Worm (Caenorhabditis elegans) whole organism, young adult: ENCODE data around the gene sre-35.

ENCODE experiments used
- B0019.2 ChIP-seq: fragments of 200-800 bp; sonication (Bioruptor generic); conservative IDR thresholded peaks from 2 replicates; pipeline ENCODE4 v1.3.6; 2022; ENCODE audit warnings: missing genetic modification reagents, missing genetic modification characterization, missing compliant biosample characterization
- B0336.3 ChIP-seq: fragments of 200-800 bp; sonication (Bioruptor generic); IDR thresholded peaks from 2 replicates; pipeline ENCODE4 v1.3.6; 2022; ENCODE audit warnings: missing genetic modification characterization, missing compliant biosample characterization
- F22D6.2 ChIP-seq: sonication (generic microtip); optimal IDR thresholded peaks from 2 replicates; lab custom pipeline; 2016; ENCODE audit warnings: mild to moderate bottlenecking, missing genetic modification characterization, missing compliant biosample characterization
- F33H1.4 ChIP-seq: fragments of 200-800 bp; sonication (Bioruptor generic); IDR thresholded peaks from 2 replicates; pipeline ENCODE4 v1.3.6; 2022; ENCODE audit warnings: missing genetic modification reagents, missing genetic modification characterization, missing compliant biosample characterization
- F52B5.7 ChIP-seq: sonication (generic microtip); optimal IDR thresholded peaks from 2 replicates; lab custom pipeline; 2016; ENCODE audit warnings: mild to moderate bottlenecking, missing genetic modification characterization, missing compliant biosample characterization
- T07F8.4 ChIP-seq: sonication (generic microtip); optimal IDR thresholded peaks from 2 replicates; lab custom pipeline; 2016; ENCODE audit warnings: mild to moderate bottlenecking, missing genetic modification characterization, moderate library complexity, missing compliant biosample characterization
- T26A5.8 ChIP-seq: sonication (generic microtip); optimal IDR thresholded peaks from 2 replicates; lab custom pipeline; 2016; ENCODE audit warnings: missing genetic modification characterization, missing compliant biosample characterization
- Y95B8A.8 ChIP-seq: fragments of 200-800 bp; sonication (Bioruptor generic); IDR thresholded peaks from 2 replicates; pipeline ENCODE4 v1.3.6; 2022; ENCODE audit warnings: missing genetic modification reagents, missing genetic modification characterization, missing compliant biosample characterization
- aptf-2 ChIP-seq: fragments of 200-800 bp; sonication (Bioruptor generic); conservative IDR thresholded peaks from 2 replicates; pipeline ENCODE4 v1.3.6; 2022; ENCODE audit warnings: missing genetic modification reagents, missing genetic modification characterization, missing compliant biosample characterization
- aptf-3 ChIP-seq: fragments of 200-800 bp; sonication (Bioruptor generic); IDR thresholded peaks from 2 replicates; pipeline ENCODE4 v1.3.6; 2022; ENCODE audit warnings: missing genetic modification characterization, missing compliant biosample characterization
- atf-7 ChIP-seq: sonication (generic microtip); optimal IDR thresholded peaks from 2 replicates; lab custom pipeline; 2017; ENCODE audit warnings: mild to moderate bottlenecking, missing genetic modification characterization, missing compliant biosample characterization
- athp-1 ChIP-seq: sonication (generic microtip); optimal IDR thresholded peaks from 2 replicates; lab custom pipeline; 2017; ENCODE audit warnings: mild to moderate bottlenecking, missing genetic modification characterization, missing compliant biosample characterization
- attf-5 ChIP-seq: fragments of 200-800 bp; sonication (Bioruptor generic); optimal IDR thresholded peaks from 2 replicates; lab custom pipeline; 2018; ENCODE audit warnings: mild to moderate bottlenecking, missing genetic modification characterization, missing compliant biosample characterization
- attf-6 ChIP-seq: fragments of 200-800 bp; sonication (Bioruptor generic); IDR thresholded peaks from 2 replicates; pipeline ENCODE4 v1.3.6; 2022; ENCODE audit warnings: missing genetic modification reagents, missing genetic modification characterization, missing compliant biosample characterization
- bed-2 ChIP-seq: fragments of 200-800 bp; sonication (Bioruptor generic); IDR thresholded peaks from 2 replicates; pipeline ENCODE4 v1.3.6; 2022; ENCODE audit warnings: missing genetic modification reagents, missing genetic modification characterization, missing compliant biosample characterization
- cebp-2 ChIP-seq: fragments of 200-800 bp; sonication (Bioruptor generic); IDR thresholded peaks from 2 replicates; pipeline ENCODE4 v1.3.6; 2022; ENCODE audit warnings: missing genetic modification characterization, missing compliant biosample characterization
- ceh-91 ChIP-seq: fragments of 200-800 bp; sonication (Bioruptor generic); IDR thresholded peaks from 2 replicates; pipeline ENCODE4 v1.3.6; 2022; ENCODE audit warnings: missing genetic modification reagents, missing genetic modification characterization, missing compliant biosample characterization
- chd-7 ChIP-seq: sonication (generic microtip); optimal IDR thresholded peaks from 2 replicates; lab custom pipeline; 2016; ENCODE audit warnings: mild to moderate bottlenecking, missing genetic modification characterization, moderate library complexity, missing compliant biosample characterization
- dox-1 ChIP-seq: fragments of 200-800 bp; sonication (Bioruptor generic); IDR thresholded peaks from 2 replicates; pipeline ENCODE4 v1.3.6; 2022; ENCODE audit warnings: missing genetic modification reagents, missing genetic modification characterization, missing compliant biosample characterization
- dpl-1 ChIP-seq: fragments of 150-350 bp; optimal IDR thresholded peaks from 2 replicates; lab custom pipeline; 2014; ENCODE audit warnings: missing biosample characterization, missing genetic modification reagents, missing genetic modification characterization
- hsf-1 ChIP-seq: fragments of 200-800 bp; sonication (Bioruptor generic); IDR thresholded peaks from 2 replicates; pipeline ENCODE4 v1.3.6; 2022; ENCODE audit warnings: missing genetic modification reagents, missing genetic modification characterization, missing compliant biosample characterization
- lag-1 ChIP-seq: fragments of 200-800 bp; sonication (Bioruptor generic); IDR thresholded peaks from 2 replicates; pipeline ENCODE4 v1.3.6; 2022; ENCODE audit warnings: missing genetic modification reagents, missing genetic modification characterization, missing compliant biosample characterization
- let-526 ChIP-seq: fragments of 200-800 bp; sonication (Bioruptor generic); IDR thresholded peaks from 2 replicates; pipeline ENCODE4 v1.3.6; 2022; ENCODE audit warnings: missing genetic modification reagents, missing genetic modification characterization, missing compliant biosample characterization
- madf-3 ChIP-seq: fragments of 200-800 bp; sonication (Bioruptor generic); IDR thresholded peaks from 2 replicates; pipeline ENCODE4 v1.3.6; 2022; ENCODE audit warnings: missing genetic modification reagents, missing genetic modification characterization, missing compliant biosample characterization
- madf-8 ChIP-seq: fragments of 200-800 bp; sonication (Bioruptor generic); conservative IDR thresholded peaks from 2 replicates; pipeline ENCODE4 v1.3.6; 2022; ENCODE audit warnings: missing genetic modification reagents, missing genetic modification characterization, missing compliant biosample characterization
- mcd-1 ChIP-seq: fragments of 200-800 bp; sonication (Bioruptor generic); IDR thresholded peaks from 2 replicates; pipeline ENCODE4 v1.3.6; 2022; ENCODE audit warnings: missing genetic modification reagents, missing genetic modification characterization, missing compliant biosample characterization
- nfya-2 ChIP-seq: fragments of 200-800 bp; sonication (Bioruptor generic); IDR thresholded peaks from 2 replicates; pipeline ENCODE4 v1.3.6; 2022; ENCODE audit warnings: missing genetic modification reagents, missing genetic modification characterization, missing compliant biosample characterization
- nfyb-1 ChIP-seq: fragments of 200-800 bp; sonication (Bioruptor generic); IDR thresholded peaks from 2 replicates; pipeline ENCODE4 v1.3.6; 2022; ENCODE audit warnings: missing genetic modification reagents, missing genetic modification characterization, missing compliant biosample characterization
- nhr-120 ChIP-seq: fragments of 200-800 bp; sonication (Bioruptor generic); IDR thresholded peaks from 2 replicates; pipeline ENCODE4 v1.3.6; 2022; ENCODE audit warnings: missing genetic modification characterization, missing compliant biosample characterization
- nhr-27 ChIP-seq: fragments of 200-800 bp; sonication (Bioruptor generic); optimal IDR thresholded peaks from 2 replicates; lab custom pipeline; 2018; ENCODE audit warnings: mild to moderate bottlenecking, missing genetic modification characterization, moderate library complexity, missing compliant biosample characterization
- rcor-1 ChIP-seq: fragments of 200-800 bp; sonication (Bioruptor generic); IDR thresholded peaks from 2 replicates; pipeline ENCODE4 v1.3.6; 2022; ENCODE audit warnings: missing genetic modification reagents, missing genetic modification characterization, missing compliant biosample characterization
- rec-8 ChIP-seq, 2 experiments: sonication (generic microtip); optimal IDR thresholded peaks; 2 replicates each; lab custom pipeline; 2016; ENCODE audit warnings: mild to moderate bottlenecking in 2 of 2, missing genetic modification characterization in 2 of 2, missing genetic modification reagents in 2 of 2, missing genotype in 2 of 2, missing biosample characterization in 1 of 2, missing compliant biosample characterization in 1 of 2, moderate library complexity in 1 of 2
- snpc-1.1 ChIP-seq: sonication (generic microtip); optimal IDR thresholded peaks from 2 replicates; lab custom pipeline; 2017; ENCODE audit warnings: missing genetic modification characterization, mild to moderate bottlenecking, missing compliant biosample characterization, antibody characterized with exemption, moderate library complexity, missing genotype, missing genetic modification reagents; ENCODE audit not compliant: insufficient read depth
- snpc-1.3 ChIP-seq: sonication (generic microtip); optimal IDR thresholded peaks from 2 replicates; lab custom pipeline; 2017; ENCODE audit warnings: missing genetic modification characterization, mild to moderate bottlenecking, missing compliant biosample characterization, antibody characterized with exemption, moderate library complexity, missing genotype, missing genetic modification reagents; ENCODE audit not compliant: insufficient read depth
- snpc-4 ChIP-seq, 5 experiments: fragments of 150-350 bp in 1 of 5; sonication (generic microtip) in 4 of 5; optimal IDR thresholded peaks; 2 replicates each; lab custom pipeline; 2014 to 2018; ENCODE audit warnings: missing genetic modification characterization in 5 of 5, missing biosample characterization in 3 of 5, antibody characterized with exemption in 2 of 5, mild to moderate bottlenecking in 2 of 5, missing compliant biosample characterization in 2 of 5, missing genotype in 2 of 5, moderate library complexity in 2 of 5, missing genetic modification reagents in 1 of 5
- sptf-2 ChIP-seq: fragments of 200-800 bp; sonication (Bioruptor generic); optimal IDR thresholded peaks from 2 replicates; lab custom pipeline; 2018; ENCODE audit warnings: mild to moderate bottlenecking, missing genetic modification characterization, missing compliant biosample characterization
- unc-62 ChIP-seq: fragments of 150-350 bp; optimal IDR thresholded peaks from 2 replicates; lab custom pipeline; 2014; ENCODE audit warnings: missing biosample characterization, missing genetic modification reagents, missing genetic modification characterization
- zim-3 ChIP-seq: sonication (generic microtip); optimal IDR thresholded peaks from 2 replicates; lab custom pipeline; 2017; ENCODE audit warnings: mild to moderate bottlenecking, missing genetic modification characterization, moderate library complexity, missing compliant biosample characterization
- ztf-22 ChIP-seq: fragments of 200-800 bp; sonication (Bioruptor generic); optimal IDR thresholded peaks from 2 replicates; lab custom pipeline; 2018; ENCODE audit warnings: mild to moderate bottlenecking, missing genetic modification characterization, moderate library complexity, missing compliant biosample characterization
- ztf-26 ChIP-seq: sonication (generic microtip); optimal IDR thresholded peaks from 2 replicates; lab custom pipeline; 2017; ENCODE audit warnings: missing genetic modification characterization, missing compliant biosample characterization
- ztf-6 ChIP-seq: fragments of 200-800 bp; sonication (Bioruptor generic); IDR thresholded peaks from 2 replicates; pipeline ENCODE4 v1.3.6; 2022; ENCODE audit warnings: missing genetic modification reagents, missing genetic modification characterization, missing compliant biosample characterization

Gene sre-35

ce11 chrII:12420486-12420885, 32.2 kb downstream of the sre-35 start, which contains the start of gene sre-26:
Gene sre-26, minus strand, starts transcription at chrII:12420586.
- TF ChIP-seq dpl-1 (GFP tag; lab: Kevin White, UChicago) = no peak
- no peak for TF ChIP-seq T07F8.4 (tag; lab: Kevin White, UChicago)
- TF ChIP-seq rcor-1 (GFP tag; lab: Robert Waterston, UW) = no peak
- no peak for TF ChIP-seq aptf-2 (GFP tag; lab: Robert Waterston, UW)
- no peak for TF ChIP-seq nfya-2
- no peak for TF ChIP-seq mcd-1 (GFP tag; lab: Robert Waterston, UW)
- TF ChIP-seq, all 124 proteins: peak for 0

ce11 chrII:12417996-12418395, 34.7 kb downstream of the sre-35 start:
- TF ChIP-seq snpc-1.1 (tag; lab: Kevin White, UChicago) = no peak
- TF ChIP-seq nhr-120 (GFP tag; lab: Robert Waterston, UW) = no peak
- no peak for TF ChIP-seq let-526 (GFP tag; lab: Robert Waterston, UW)
- no peak for TF ChIP-seq zim-3 (tag; lab: Kevin White, UChicago)
- TF ChIP-seq bed-2 (GFP tag; lab: Robert Waterston, UW) = no peak
- TF ChIP-seq F52B5.7 (tag; lab: Kevin White, UChicago) = no peak
- no peak for TF ChIP-seq nfyb-1
- no peak for TF ChIP-seq cebp-2
- TF ChIP-seq B0336.3 = no peak
- no peak for TF ChIP-seq madf-8
- TF ChIP-seq F22D6.2 (tag; lab: Kevin White, UChicago) = no peak
- no peak for TF ChIP-seq nfya-2

- TF ChIP-seq T26A5.8 (tag; lab: Kevin White, UChicago) (no peak), sptf-2 (GFP tag; lab: Kevin White, UChicago) (no peak), nfya-2 (no peak), ztf-6 (GFP tag; lab: Robert Waterston, UW) (no peak), nhr-27 (tag; lab: Kevin White, UChicago) (no peak), atf-7 (tag; lab: Kevin White, UChicago) (no peak), madf-3 (GFP tag; lab: Robert Waterston, UW) (no peak)
Measured at ce11 chrII:12417514-12417913, 35.1 kb downstream of the sre-35 start, which contains the start of gene sre-27. Gene sre-27, minus strand, starts transcription at chrII:12417614.

- TF ChIP-seq athp-1 (tag; lab: Kevin White, UChicago) (no peak), aptf-3 (GFP tag; lab: Robert Waterston, UW) (no peak), snpc-4 (GFP tag; optimal IDR thresholded peaks at IDR 0.05; lab: Kevin White, UChicago) (no peak), snpc-4 (tag; optimal IDR thresholded peaks at IDR 0.05; lab: Kevin White, UChicago) (no peak), F52B5.7 (tag; lab: Kevin White, UChicago) (no peak), hsf-1 (no peak), ztf-26 (tag; lab: Kevin White, UChicago) (no peak), F33H1.4 (GFP tag; lab: Robert Waterston, UW) (no peak), attf-6 (GFP tag; lab: Robert Waterston, UW) (no peak), B0019.2 (GFP tag; lab: Robert Waterston, UW) (no peak), unc-62 (GFP tag; lab: Kevin White, UChicago) (no peak), snpc-1.3 (tag; lab: Kevin White, UChicago) (no peak), ceh-91 (GFP tag; lab: Robert Waterston, UW) (no peak), Y95B8A.8 (GFP tag; lab: Robert Waterston, UW) (no peak), attf-5 (GFP tag; lab: Kevin White, UChicago) (no peak), dox-1 (GFP tag; lab: Robert Waterston, UW) (no peak), rec-8 (tag; optimal IDR thresholded peaks at IDR 0.05; lab: Kevin White, UChicago) (no peak), lag-1 (GFP tag; lab: Robert Waterston, UW) (no peak), chd-7 (tag; lab: Kevin White, UChicago) (no peak), ztf-22 (no peak)
Measured at ce11 chrII:12414805-12415204, 37.8 kb downstream of the sre-35 start, which contains the start of gene Y57A10C.11. Gene Y57A10C.11, minus strand, starts transcription at chrII:12414905.
